Worm (Caenorhabditis elegans): ENCODE results near the gene gst-32.

- no peak for TF ChIP-seq elt-3 (tag; optimal IDR thresholded peaks at IDR 0.05)
- no peak for TF ChIP-seq pqm-1 (tag; optimal IDR thresholded peaks at IDR 0.05)
- no peak for TF ChIP-seq mep-1 (tag; optimal IDR thresholded peaks at IDR 0.05)
- TF ChIP-seq fkh-10 (GFP tag; optimal IDR thresholded peaks at IDR 0.05) = no peak
- TF ChIP-seq lin-13 (GFP tag; optimal IDR thresholded peaks at IDR 0.05) = no peak
- no peak for TF ChIP-seq C04F5.9 (tag; optimal IDR thresholded peaks at IDR 0.05)
- no peak for TF ChIP-seq unc-130 (tag; optimal IDR thresholded peaks at IDR 0.05)
- TF ChIP-seq snpc-4 (tag; optimal IDR thresholded peaks at IDR 0.05) = no peak
- TF ChIP-seq lir-3 (tag; optimal IDR thresholded peaks at IDR 0.05; ENCODE audit: poor library complexity) = no peak
- no peak for TF ChIP-seq nhr-90 (tag; optimal IDR thresholded peaks at IDR 0.05; ENCODE audit: poor library complexity)
- TF ChIP-seq nhr-237 (tag; optimal IDR thresholded peaks at IDR 0.05) = no peak
- TF ChIP-seq isw-1 (GFP tag; IDR thresholded peaks at IDR 0.05) = no peak
Measured at ce11 chrII:15134332-15134731, 44.1 kb downstream of the gst-32 start, which contains the start of gene Y53F4B.24.

Data from whole organism, L1 larva.